Fruit fly (Drosophila melanogaster): Measurements from ENCODE around the gene CHKov1.

The CHKov1 gene

dm6 chr3R:25329079-25329478, at the start of gene CHKov1:
Gene CHKov1, minus strand, starts transcription at chr3R:25329316.
- peak; percentile 48 for TF ChIP-seq noc (tag; optimal IDR thresholded peaks at IDR 0.05)

- no peak for TF ChIP-seq noc (tag; optimal IDR thresholded peaks at IDR 0.05)
Measured at dm6 chr3R:25357985-25358384, 28.9 kb upstream of the CHKov1 start, which contains the start of gene ND-49L. Gene ND-49L, plus strand, starts transcription at chr3R:25358285.

dm6 chr3R:25346899-25347298, 17.8 kb upstream of the CHKov1 start, which contains the start of gene tobi:
Gene tobi, minus strand, starts transcription at chr3R:25346921.
- no peak for TF ChIP-seq noc (tag; optimal IDR thresholded peaks at IDR 0.05)

- no peak for TF ChIP-seq noc (tag; optimal IDR thresholded peaks at IDR 0.05)
Measured at dm6 chr3R:25339952-25340351, 10.8 kb upstream of the CHKov1 start, which contains the start of gene rha. Gene rha, plus strand, starts transcription at chr3R:25340252.

- no peak for TF ChIP-seq noc (tag; optimal IDR thresholded peaks at IDR 0.05)
Measured at dm6 chr3R:25335065-25335464, 5.9 kb upstream of the CHKov1 start, which contains the start of the genes CG10669 and CG11902. Gene CG10669, minus strand, starts transcription at chr3R:25335243. Gene CG11902, plus strand, starts transcription at chr3R:25335257.

- no peak for TF ChIP-seq noc (tag; optimal IDR thresholded peaks at IDR 0.05)
Measured at dm6 chr3R:25331103-25331502, 2.0 kb upstream of the CHKov1 start, which contains the start of gene CHKov2. Gene CHKov2, minus strand, starts transcription at chr3R:25331203.

dm6 chr3R:25322657-25323056, 6.5 kb downstream of the CHKov1 start, which contains the start of gene CG10562:
Gene CG10562, minus strand, starts transcription at chr3R:25322757.
- no peak for TF ChIP-seq noc (tag; optimal IDR thresholded peaks at IDR 0.05)

- no peak for TF ChIP-seq noc (tag; optimal IDR thresholded peaks at IDR 0.05)
Measured at dm6 chr3R:25321681-25322080, 7.4 kb downstream of the CHKov1 start.

- peak; percentile 34 for TF ChIP-seq noc (tag; optimal IDR thresholded peaks at IDR 0.05)
Measured at dm6 chr3R:25320898-25321297, 8.2 kb downstream of the CHKov1 start.

dm6 chr3R:25320051-25320705, 8.9 kb downstream of the CHKov1 start, which contains the start of gene CG10560:
Gene CG10560, minus strand, starts transcription at chr3R:25320101.
- TF ChIP-seq noc (tag; optimal IDR thresholded peaks at IDR 0.05), result no peak

dm6 chr3R:25318011-25318410, 11.1 kb downstream of the CHKov1 start, which contains the start of gene CG10553:
Gene CG10553, minus strand, starts transcription at chr3R:25318111.
- no peak for TF ChIP-seq noc (tag; optimal IDR thresholded peaks at IDR 0.05)

- TF ChIP-seq noc (tag; optimal IDR thresholded peaks at IDR 0.05), result no peak
Measured at dm6 chr3R:25316016-25316415, 13.1 kb downstream of the CHKov1 start, which contains the start of gene CG10559. Gene CG10559, minus strand, starts transcription at chr3R:25316116.

- TF ChIP-seq noc (tag; optimal IDR thresholded peaks at IDR 0.05), result no peak
Measured at dm6 chr3R:25313771-25314170, 15.3 kb downstream of the CHKov1 start, which contains the start of gene CG31087. Gene CG31087, minus strand, starts transcription at chr3R:25313833.

- TF ChIP-seq noc (tag; optimal IDR thresholded peaks at IDR 0.05), result no peak
Measured at dm6 chr3R:25312583-25312982, 16.5 kb downstream of the CHKov1 start.

dm6 chr3R:25310843-25311242, 18.3 kb downstream of the CHKov1 start, which contains the start of gene CG31099:
Gene CG31099, minus strand, starts transcription at chr3R:25310943.
- TF ChIP-seq noc (tag; optimal IDR thresholded peaks at IDR 0.05), result no peak

dm6 chr3R:25309175-25309574, 19.9 kb downstream of the CHKov1 start:
- TF ChIP-seq noc (tag; optimal IDR thresholded peaks at IDR 0.05), result peak; percentile 1

- TF ChIP-seq noc (tag; optimal IDR thresholded peaks at IDR 0.05), result no peak
Measured at dm6 chr3R:25308228-25308627, 20.9 kb downstream of the CHKov1 start, which contains the start of gene CG10550. Gene CG10550, minus strand, starts transcription at chr3R:25308391.
